Fruit fly (Drosophila melanogaster): ENCODE measurements around the gene Acsx2.

Acsx2 gene

DNA sequence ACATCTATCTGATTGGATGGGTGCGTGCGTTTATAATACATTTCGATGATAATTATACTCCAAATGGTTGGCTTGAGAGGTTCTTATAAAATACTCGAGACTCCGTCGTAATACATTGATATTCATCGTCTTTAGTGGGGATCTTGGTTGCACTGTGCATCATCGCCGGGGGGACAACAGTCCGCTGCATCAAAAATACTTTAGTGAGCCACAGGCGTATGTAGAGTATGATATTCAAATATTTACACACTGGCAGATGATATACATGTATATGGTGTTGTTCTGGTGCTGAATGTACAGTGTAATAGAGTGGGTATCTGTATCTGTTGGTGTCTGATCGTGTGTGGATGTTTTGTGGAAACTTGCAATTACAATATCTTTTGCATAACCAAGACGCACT, 16.8 kb downstream of the Acsx2 start:
- no peak for TF ChIP-seq CG17801 (GFP tag; optimal IDR thresholded peaks at IDR 0.05; ENCODE audit: partially characterized antibody)

DNA sequence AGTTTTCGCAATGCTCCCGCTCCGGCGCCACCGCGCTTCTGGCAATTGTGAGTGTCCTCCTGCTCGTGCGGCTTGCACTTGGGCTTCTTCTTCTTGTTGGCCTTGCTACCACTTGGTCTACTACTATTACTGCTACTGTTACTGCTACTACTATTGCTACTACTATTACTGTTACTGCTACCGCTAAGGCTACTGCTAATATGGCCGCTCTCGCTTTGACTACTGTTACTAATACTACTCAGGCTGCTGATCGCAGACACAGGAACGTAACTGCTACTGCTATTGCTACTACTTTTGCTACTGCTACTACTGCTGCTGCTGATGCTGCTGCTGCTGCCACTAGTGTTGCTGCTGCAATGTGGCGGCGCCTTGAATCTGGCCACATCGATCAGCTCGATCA, 18.3 kb downstream of the Acsx2 start:
- TF ChIP-seq CG17801 (GFP tag; optimal IDR thresholded peaks at IDR 0.05; ENCODE audit: partially characterized antibody): no peak

DNA sequence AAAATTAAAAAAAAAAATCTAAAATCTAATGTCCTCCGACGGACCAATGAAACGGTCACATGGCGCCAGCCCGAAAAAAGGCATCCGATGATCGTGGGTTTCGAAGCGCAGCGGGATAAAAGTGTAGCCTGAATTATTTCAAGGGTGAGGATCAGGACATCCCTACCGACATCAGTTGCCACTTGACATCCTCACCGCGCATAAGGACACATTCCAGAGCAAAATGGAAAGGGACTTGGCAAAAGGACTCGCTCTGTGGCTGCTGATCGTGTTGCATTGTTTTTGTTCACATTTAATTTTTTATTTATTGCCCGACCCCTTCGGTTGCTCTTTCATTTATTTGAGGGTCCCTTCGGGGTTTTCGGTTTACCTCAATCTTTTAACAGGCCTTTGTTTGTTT, 21.1 kb downstream of the Acsx2 start:
- TF ChIP-seq CG17801 (GFP tag; optimal IDR thresholded peaks at IDR 0.05; ENCODE audit: partially characterized antibody): no peak

DNA sequence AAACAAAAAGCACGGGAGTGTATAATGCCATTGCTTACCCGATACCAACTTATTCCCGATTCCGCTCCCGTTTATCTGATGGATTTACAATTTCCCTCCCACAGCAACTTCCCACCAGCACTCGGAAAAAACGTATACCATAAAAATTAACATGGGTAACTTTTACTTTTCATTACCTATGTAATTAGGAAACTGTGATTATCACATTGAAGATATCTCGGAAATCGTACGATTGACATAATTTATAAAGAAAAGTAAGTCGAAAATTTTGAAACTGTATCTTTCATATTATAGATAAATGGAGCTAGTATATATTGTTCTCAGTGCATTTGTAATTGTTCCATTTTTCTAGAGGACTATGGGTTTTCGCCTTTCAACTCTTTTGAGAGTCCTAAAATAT, 23.2 kb downstream of the Acsx2 start:
- TF ChIP-seq CG17801 (GFP tag; optimal IDR thresholded peaks at IDR 0.05; ENCODE audit: partially characterized antibody): no peak

DNA sequence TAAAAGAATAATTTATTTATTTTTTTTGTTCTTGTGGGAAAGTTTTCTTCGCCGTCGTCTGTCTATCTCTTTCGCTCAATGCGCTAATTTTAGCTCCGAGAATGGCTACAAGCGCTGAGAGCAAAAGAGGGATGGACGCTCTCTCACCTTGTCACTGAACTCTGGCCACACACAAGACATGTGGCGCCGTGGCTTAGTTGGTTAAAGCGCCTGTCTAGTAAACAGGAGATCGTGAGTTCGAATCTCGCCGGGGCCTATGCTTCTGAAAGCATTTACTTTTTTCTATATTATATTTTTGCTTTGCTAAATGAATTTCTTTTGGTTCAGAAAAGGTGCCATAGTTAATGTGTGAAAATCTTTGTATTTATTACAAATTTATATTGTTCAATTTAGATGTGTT, 24.0 kb downstream of the Acsx2 start:
- no peak for TF ChIP-seq CG17801 (GFP tag; optimal IDR thresholded peaks at IDR 0.05; ENCODE audit: partially characterized antibody)

DNA sequence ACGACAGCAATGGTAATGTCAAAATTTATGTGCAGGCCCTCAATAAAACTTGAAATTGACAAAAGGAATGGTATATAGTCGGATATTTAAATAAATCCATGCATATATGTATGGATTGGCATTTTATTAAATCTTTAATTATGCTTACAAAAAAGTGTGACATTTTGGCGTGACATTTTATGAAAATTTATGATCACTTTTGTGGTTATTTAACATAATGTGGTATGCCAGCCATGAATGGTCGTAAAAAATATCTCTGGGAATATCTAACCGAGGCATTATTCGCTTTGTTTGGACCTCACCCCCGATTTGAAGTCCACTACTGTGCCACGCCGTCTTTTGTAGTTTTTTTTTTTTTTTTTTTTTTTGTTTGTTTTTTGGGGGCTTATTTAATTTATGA, 25.0 kb downstream of the Acsx2 start:
- TF ChIP-seq CG17801 (GFP tag; optimal IDR thresholded peaks at IDR 0.05; ENCODE audit: partially characterized antibody): no peak

DNA sequence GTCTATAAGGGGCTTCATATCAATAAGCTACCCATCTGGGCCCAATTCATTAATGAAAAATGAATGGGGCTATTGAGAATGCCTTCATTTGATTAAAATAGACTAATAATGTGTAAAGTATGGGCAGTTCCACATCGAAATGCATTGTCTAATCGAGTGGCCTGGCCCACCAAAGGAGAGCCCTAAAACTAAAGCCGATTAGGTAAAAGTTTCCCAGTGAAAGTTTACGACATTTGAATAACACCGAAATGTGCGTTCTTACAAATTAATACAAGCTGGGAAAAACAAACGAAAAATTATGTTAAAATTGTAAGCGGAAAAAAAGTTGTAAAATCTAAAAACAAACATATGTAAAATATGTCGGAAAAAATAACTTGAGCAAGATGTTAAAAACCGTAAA, 26.4 kb downstream of the Acsx2 start:
- no peak for TF ChIP-seq CG17801 (GFP tag; optimal IDR thresholded peaks at IDR 0.05; ENCODE audit: partially characterized antibody)

DNA sequence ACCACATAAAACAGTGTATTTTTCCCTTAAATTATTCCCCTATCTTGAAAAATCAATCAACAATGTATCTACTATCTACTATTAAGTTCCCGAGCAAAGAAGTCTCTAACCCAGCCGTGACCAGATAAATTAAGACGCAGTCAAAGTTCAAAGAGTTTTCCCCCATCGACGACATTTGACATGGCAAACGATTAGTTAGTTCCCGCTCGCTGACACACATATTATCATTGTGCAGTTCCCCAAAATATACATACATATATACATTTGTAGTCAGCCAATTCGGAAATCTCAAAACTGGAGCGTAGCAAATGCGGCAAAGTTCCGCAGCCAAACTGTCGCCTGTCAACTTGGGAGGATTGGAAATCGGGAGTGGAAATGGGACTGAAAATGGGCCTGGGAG, 28.6 kb downstream of the Acsx2 start:
- no peak for TF ChIP-seq CG17801 (GFP tag; optimal IDR thresholded peaks at IDR 0.05; ENCODE audit: partially characterized antibody)

DNA sequence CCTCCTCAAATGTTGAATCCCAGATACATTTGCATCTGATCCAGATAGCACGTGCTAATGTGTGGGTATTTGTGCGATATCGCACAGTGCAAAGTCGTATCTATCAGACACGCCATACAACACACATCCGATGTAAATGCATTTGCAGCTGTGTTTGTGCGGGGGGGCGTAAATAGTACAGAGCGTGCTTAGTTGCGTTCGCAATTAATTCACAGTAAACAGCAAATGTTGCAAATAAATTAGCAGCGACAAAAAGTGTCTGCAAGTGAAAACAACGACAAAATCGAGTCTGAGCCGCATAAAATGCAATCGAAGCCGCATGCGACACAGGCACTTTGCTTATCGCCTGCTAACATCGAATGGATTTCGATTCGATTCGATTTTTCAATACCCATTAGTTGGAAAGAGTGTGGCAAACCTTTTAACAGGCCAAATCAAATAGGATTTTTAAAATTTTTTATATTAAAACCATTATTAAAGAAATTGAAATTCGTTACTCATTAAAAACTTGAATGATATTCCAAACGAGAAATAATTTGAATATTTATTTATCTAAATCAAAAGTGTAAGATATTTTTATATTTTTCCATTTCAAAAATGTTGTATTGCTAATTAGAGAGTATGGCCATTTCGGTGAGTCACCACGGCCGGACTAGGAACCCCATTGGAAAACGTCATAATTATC, 29.3 kb downstream of the Acsx2 start:
- TF ChIP-seq CG17801 (GFP tag; optimal IDR thresholded peaks at IDR 0.05; ENCODE audit: partially characterized antibody): no peak

DNA sequence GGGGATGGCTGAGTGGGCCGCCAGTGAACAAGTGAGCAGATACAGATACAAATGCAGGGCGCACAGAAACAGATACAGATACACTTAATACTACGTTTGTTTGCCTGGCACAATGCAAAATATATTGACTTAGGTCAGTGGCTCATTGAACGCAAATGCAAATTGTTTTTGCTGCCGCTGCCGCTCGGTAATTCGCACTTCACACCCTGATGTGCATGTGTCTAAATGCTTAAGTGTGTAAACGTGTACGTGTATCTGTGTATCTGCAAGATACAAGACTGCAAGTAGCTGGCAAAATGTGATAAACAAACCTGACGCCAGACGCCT, 29.8 kb downstream of the Acsx2 start:
- TF ChIP-seq CG17801 (GFP tag; optimal IDR thresholded peaks at IDR 0.05; ENCODE audit: partially characterized antibody): no peak

DNA sequence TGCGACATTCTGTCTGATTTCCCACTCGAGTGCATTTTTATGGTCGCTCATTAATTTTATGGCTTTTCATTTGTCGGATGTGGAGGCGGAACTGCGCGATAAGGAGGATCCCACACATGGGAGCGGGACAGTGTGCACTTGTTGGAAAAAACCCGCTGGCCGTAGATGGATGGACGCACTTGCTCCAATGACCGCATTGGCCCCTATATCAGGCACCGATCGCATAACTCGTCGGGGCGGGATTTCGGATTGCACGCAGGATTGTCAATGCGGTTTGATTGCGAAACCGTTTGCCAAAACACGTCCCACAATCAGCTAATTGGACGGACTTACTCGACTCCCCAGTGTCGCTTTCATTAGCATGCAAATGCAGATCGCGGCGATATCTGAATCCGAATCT, 33.0 kb downstream of the Acsx2 start:
- no peak for TF ChIP-seq CG17801 (GFP tag; optimal IDR thresholded peaks at IDR 0.05; ENCODE audit: partially characterized antibody)

DNA sequence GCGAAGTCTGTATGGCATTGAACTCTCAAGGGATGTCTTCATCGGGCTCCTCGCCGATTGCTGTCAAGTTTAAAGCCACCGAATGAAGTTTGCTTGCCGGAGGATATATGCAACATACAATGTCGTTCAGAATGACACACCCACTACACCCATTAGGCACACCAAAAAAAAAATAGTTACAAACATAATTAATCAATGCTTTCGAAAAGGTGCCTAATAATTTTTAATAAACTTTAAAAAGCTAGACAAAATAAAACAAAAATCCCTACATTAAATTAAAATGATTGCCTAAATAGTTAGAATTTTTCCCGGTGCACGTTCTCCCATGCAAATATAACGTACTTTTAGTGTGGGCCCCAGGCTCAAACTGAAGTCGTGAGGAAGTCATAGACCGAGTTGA, 33.9 kb downstream of the Acsx2 start:
- TF ChIP-seq CG17801 (GFP tag; optimal IDR thresholded peaks at IDR 0.05; ENCODE audit: partially characterized antibody): no peak

DNA sequence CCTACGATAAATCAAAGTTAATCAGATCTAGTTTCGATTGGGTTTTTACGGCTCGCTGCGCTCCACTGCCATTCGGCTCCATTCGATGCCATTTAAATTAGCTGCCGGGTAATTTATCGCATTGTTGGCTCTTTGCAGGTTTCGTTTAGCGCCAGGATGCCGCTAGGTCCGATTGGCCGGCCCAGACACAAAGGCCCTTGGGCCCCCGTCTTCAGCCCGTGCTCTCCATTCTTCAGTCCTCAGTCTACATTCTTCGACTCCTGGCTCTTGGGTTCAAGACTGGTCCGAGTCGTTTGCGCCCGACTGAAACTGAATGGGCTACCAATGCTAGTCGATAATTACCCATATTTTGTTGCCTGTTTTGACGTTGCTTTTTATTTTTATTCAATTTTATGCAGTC, 34.7 kb downstream of the Acsx2 start:
- TF ChIP-seq CG17801 (GFP tag; optimal IDR thresholded peaks at IDR 0.05; ENCODE audit: partially characterized antibody): no peak

DNA sequence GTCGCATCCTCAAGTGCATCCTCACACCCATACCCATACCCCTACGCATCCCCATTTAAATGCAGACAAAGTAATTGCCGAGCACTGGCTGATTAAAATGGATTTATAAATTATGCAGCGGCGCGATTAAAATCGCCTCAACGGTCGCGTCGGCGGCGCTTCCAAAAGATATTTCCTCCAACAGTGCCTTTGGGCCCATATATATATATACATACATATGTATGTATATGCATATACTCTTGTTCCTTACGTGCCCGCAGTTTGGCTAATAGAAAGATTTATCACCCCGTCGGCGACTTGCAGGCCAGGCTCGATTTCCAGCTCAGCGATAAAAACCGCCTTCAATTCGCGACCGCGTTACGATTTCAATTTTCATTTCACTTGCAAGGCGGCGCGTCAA, 38.2 kb downstream of the Acsx2 start:
- no peak for TF ChIP-seq CG17801 (GFP tag; optimal IDR thresholded peaks at IDR 0.05; ENCODE audit: partially characterized antibody)

DNA sequence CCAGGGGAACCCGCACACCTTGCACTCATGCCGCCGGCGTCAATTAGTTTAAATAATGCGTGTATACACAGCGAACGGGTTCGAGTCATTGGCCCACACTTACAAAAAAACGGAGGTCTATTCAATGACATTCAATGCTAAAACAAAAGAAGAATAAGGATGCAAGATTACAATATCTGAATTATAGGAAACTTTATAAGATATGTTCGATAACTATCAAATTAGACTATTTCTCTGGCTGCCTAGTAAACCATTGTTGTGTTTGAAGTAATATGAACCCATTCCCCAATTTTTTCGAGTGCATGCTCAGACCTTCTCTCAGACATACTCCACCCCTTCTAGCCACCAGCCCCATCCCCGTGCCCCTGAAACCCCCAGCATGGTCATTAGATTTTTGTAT, 42.4 kb downstream of the Acsx2 start:
- no peak for TF ChIP-seq CG17801 (GFP tag; optimal IDR thresholded peaks at IDR 0.05; ENCODE audit: partially characterized antibody)

DNA sequence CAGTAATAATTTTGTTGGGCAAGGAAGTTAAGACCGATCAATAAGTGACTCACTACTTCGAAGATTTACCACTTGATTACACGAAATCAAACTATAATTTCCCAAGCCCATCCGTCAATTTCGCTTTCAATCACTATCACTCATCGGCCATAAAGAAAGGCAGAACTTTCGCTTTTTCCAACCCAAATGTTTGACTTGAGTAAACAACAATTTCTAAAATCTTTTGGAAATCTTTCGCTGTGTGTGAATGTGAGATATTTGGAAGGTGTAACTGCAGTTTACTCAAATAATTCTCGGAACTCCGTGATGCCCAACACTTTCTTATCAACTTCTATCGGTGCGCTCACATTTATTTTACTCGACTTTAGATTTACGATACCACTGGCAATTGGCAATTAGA, 43.6 kb downstream of the Acsx2 start:
- no peak for TF ChIP-seq CG17801 (GFP tag; optimal IDR thresholded peaks at IDR 0.05; ENCODE audit: partially characterized antibody)

DNA sequence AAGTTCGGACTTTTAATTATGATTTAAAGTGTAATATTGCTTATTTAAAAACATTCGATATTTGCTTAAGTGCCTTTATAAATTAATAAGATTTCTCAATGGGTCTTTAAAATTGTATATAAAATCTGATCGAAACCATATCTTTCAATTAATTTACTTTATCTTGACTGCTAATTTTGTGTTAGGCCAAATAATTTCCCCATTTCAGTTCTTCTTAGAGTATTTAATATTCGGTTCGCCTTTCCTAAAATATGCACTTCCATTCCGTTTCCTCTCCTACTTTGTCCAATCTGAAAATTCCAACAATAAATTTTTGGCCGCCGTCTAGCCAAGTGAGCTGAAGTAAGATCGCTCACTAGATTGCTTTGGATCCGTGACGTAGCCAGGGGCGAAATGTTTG, 45.9 kb downstream of the Acsx2 start:
- TF ChIP-seq CG17801 (GFP tag; optimal IDR thresholded peaks at IDR 0.05; ENCODE audit: partially characterized antibody): no peak

DNA sequence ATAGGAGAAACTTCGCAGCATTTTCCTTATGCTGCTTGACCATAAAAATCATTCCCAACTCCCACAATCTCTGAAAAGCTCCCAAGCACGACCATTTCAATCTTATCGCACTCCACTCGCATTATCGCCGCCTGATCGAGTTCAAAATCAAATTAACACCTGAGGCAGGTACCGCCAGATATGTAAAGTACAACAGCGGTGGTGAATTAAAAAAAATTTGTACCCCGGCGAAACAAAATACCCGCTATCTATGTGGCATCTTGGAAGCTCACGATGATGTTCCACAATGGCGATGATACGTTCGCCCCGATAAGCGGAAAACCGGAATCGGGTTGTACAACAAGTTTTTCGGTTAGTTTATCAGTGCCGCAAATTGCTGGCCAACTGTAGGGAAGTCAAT, 47.8 kb downstream of the Acsx2 start:
- no peak for TF ChIP-seq CG17801 (GFP tag; optimal IDR thresholded peaks at IDR 0.05; ENCODE audit: partially characterized antibody)
